Fruit fly (Drosophila melanogaster) whole organism, embryonic: ENCODE measurements around the gene sac.

ENCODE experiments used
- CG11093 ChIP-seq: fragments of 200-800 bp; sonication (Bioruptor generic); IDR thresholded peaks from 3 replicates; pipeline ENCODE4 v1.3.6; 2022; ENCODE audit warnings: missing biosample characterization, missing genetic modification characterization
- CG3726 ChIP-seq: fragments of 200-800 bp; sonication (Bioruptor generic); IDR thresholded peaks from 3 replicates; pipeline ENCODE4, ENCODE4 v1.3.6; 2022; ENCODE audit warnings: missing biosample characterization, missing genetic modification characterization
- CG4707 ChIP-seq: fragments of 200-800 bp; sonication (Bioruptor generic); optimal IDR thresholded peaks from 2 replicates; lab custom pipeline; 2018; ENCODE audit warnings: missing biosample characterization, mild to moderate bottlenecking, missing genetic modification characterization, moderate library complexity
- CG7372 ChIP-seq: fragments of 200-800 bp; sonication (Bioruptor generic); IDR thresholded peaks from 2 replicates; pipeline ENCODE4 v1.3.6; 2022; ENCODE audit warnings: missing biosample characterization, missing genetic modification characterization
- CG7839 ChIP-seq: fragments of 200-800 bp; sonication (Bioruptor generic); optimal IDR thresholded peaks from 3 replicates; lab custom pipeline; 2018; ENCODE audit warnings: missing biosample characterization, mild to moderate bottlenecking, missing genetic modification characterization, moderate library complexity
- Dad ChIP-seq: fragments of 200-800 bp; sonication (Bioruptor generic); optimal IDR thresholded peaks from 3 replicates; lab custom pipeline; 2016; ENCODE audit warnings: missing biosample characterization, missing genetic modification characterization
- Hr78 ChIP-seq, 2 experiments: fragments of 200-800 bp in 1 of 2; fragments of >200 bp in 1 of 2; sonication (Bioruptor generic) in 1 of 2; optimal IDR thresholded peaks; 2 replicates each; lab custom pipeline; 2017 to 2019; ENCODE audit warnings: missing biosample characterization in 2 of 2, missing genetic modification characterization in 2 of 2, mild to moderate bottlenecking in 1 of 2, moderate library complexity in 1 of 2
- Meics ChIP-seq: fragments of 200-800 bp; sonication (Bioruptor generic); optimal IDR thresholded peaks from 2 replicates; lab custom pipeline; 2017; ENCODE audit warnings: missing biosample characterization, mild to moderate bottlenecking, missing genetic modification characterization
- Ravus ChIP-seq: fragments of 200-800 bp; sonication (Bioruptor generic); IDR thresholded peaks from 2 replicates; pipeline ENCODE4 v1.3.6; 2022; ENCODE audit warnings: missing biosample characterization, missing genetic modification characterization
- fd96Cb ChIP-seq: fragments of 200-800 bp; sonication (Bioruptor generic); optimal IDR thresholded peaks from 2 replicates; lab custom pipeline; 2018; ENCODE audit warnings: missing biosample characterization, mild to moderate bottlenecking, missing genetic modification characterization, moderate library complexity
- kah ChIP-seq: fragments of 200-800 bp; sonication (Bioruptor generic); optimal IDR thresholded peaks from 2 replicates; lab custom pipeline; 2018; ENCODE audit warnings: missing biosample characterization, mild to moderate bottlenecking, missing genetic modification characterization

DNA sequence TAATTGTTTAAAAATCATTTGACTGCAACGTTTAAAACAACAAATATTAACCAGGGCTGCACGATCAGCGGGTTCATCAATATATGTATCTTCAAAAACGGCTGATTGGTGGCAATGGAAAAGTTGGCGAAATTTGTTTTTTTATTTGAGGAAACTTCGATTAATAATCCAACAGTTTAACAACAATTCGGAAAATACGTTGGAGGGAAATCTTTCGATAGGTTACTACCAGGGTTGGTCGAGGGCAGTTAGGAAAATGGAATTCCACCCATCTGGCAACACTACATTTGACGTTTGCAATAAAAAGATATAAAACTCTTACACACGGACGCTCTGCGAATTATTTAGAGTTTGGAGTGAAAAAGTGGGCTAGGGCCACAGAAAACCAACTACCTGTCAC is 43.5 kb upstream of the sac start, which contains the start of the genes Lipt2 and CG14650:
- TF ChIP-seq Meics = no peak
- TF ChIP-seq CG7839 (tag; lab: Kevin White, UChicago) = peak; percentile 47
- peak; percentile 16 for TF ChIP-seq fd96Cb (tag; lab: Kevin White, UChicago)
- TF ChIP-seq Hr78 (GFP tag; optimal IDR thresholded peaks at IDR 0.05; lab: Kevin White, UChicago) = peak in 1 of 2 experiments; percentile 81
- TF ChIP-seq CG3726 (GFP tag; lab: Robert Waterston, UW) = no peak
- no peak for TF ChIP-seq kah (GFP tag; lab: Kevin White, UChicago)
- no peak for TF ChIP-seq CG4707
- no peak for TF ChIP-seq Ravus (GFP tag; lab: Robert Waterston, UW)
- peak; percentile 48 for TF ChIP-seq Dad (GFP tag; lab: Kevin White, UChicago)
- no peak for TF ChIP-seq CG7372 (GFP tag; lab: Robert Waterston, UW)
- TF ChIP-seq CG11093 = no peak
